Fruit fly (Drosophila melanogaster) whole organism, embryonic: ENCODE results near the gene Cp18.
A peak's percentile ranks its signal among the peaks of the same experiment; 100 is the strongest.

Source experiments
- Atf-2 ChIP-seq: fragments of 200-800 bp; sonication (Bioruptor generic); optimal IDR thresholded peaks from 2 replicates; lab custom pipeline; 2016; ENCODE audit warnings: missing biosample characterization, missing genetic modification characterization
- Atf3 ChIP-seq: fragments of 200-800 bp; sonication (Bioruptor generic); optimal IDR thresholded peaks from 3 replicates; lab custom pipeline; 2016; ENCODE audit warnings: missing biosample characterization, missing genetic modification characterization
- B-H2 ChIP-seq: fragments of 200-800 bp; sonication (Bioruptor generic); optimal IDR thresholded peaks from 2 replicates; lab custom pipeline; 2018; ENCODE audit warnings: missing biosample characterization, mild to moderate bottlenecking, missing genetic modification characterization
- BtbVII ChIP-seq: fragments of 200-800 bp; sonication (Bioruptor generic); optimal IDR thresholded peaks from 3 replicates; lab custom pipeline; 2017; ENCODE audit warnings: missing biosample characterization, mild to moderate bottlenecking, missing genetic modification characterization
- CG1024 ChIP-seq: fragments of 200-800 bp; sonication (Bioruptor generic); IDR thresholded peaks from 2 replicates; pipeline ENCODE4 v1.3.6; 2022; ENCODE audit warnings: missing biosample characterization, missing genetic modification characterization
- CG13287 ChIP-seq: fragments of 200-800 bp; sonication (Bioruptor generic); IDR thresholded peaks from 2 replicates; pipeline ENCODE4 v1.3.6; 2022; ENCODE audit warnings: missing biosample characterization, missing genetic modification characterization; ENCODE audit not compliant: partially characterized antibody
- CG14441 ChIP-seq: fragments of 200-800 bp; sonication (Bioruptor generic); IDR thresholded peaks from 2 replicates; pipeline ENCODE4 v1.3.6; 2022; ENCODE audit warnings: missing biosample characterization, missing genetic modification characterization
- CG14860 ChIP-seq: fragments of 200-800 bp; sonication (Bioruptor generic); IDR thresholded peaks from 3 replicates; pipeline ENCODE4 v1.3.6; 2022; ENCODE audit warnings: missing biosample characterization, missing genetic modification characterization; ENCODE audit not compliant: partially characterized antibody
- CG15073 ChIP-seq: fragments of 200-800 bp; sonication (Bioruptor generic); optimal IDR thresholded peaks from 2 replicates; lab custom pipeline; 2016; ENCODE audit warnings: missing biosample characterization, missing genetic modification characterization
- CG1647 ChIP-seq: fragments of 200-800 bp; sonication (Bioruptor generic); optimal IDR thresholded peaks from 3 replicates; lab custom pipeline; 2016; ENCODE audit warnings: missing biosample characterization, missing genetic modification characterization
- CG16813 ChIP-seq: fragments of 200-800 bp; sonication (Bioruptor generic); IDR thresholded peaks from 3 replicates; pipeline ENCODE4 v1.3.6; 2022; ENCODE audit warnings: missing biosample characterization, missing genetic modification characterization; ENCODE audit not compliant: partially characterized antibody
- CG16863 ChIP-seq: fragments of 200-800 bp; sonication (Bioruptor generic); optimal IDR thresholded peaks from 3 replicates; lab custom pipeline; 2016; ENCODE audit warnings: missing biosample characterization, missing genetic modification characterization
- CG30020 ChIP-seq: fragments of 200-800 bp; optimal IDR thresholded peaks from 2 replicates; lab custom pipeline; 2019; ENCODE audit warnings: missing biosample characterization, mild to moderate bottlenecking, missing genetic modification characterization, moderate library complexity
- CG31224 ChIP-seq: fragments of 200-800 bp; sonication (Bioruptor generic); IDR thresholded peaks from 2 replicates; pipeline ENCODE4 v1.3.6; 2022; ENCODE audit warnings: missing biosample characterization, missing genetic modification characterization
- CG3847 ChIP-seq: fragments of 200-800 bp; sonication (Bioruptor generic); IDR thresholded peaks from 2 replicates; pipeline ENCODE4 v1.3.6; 2022; ENCODE audit warnings: missing biosample characterization, missing genetic modification characterization
- CG6254 ChIP-seq: fragments of 200-800 bp; sonication (Bioruptor generic); optimal IDR thresholded peaks from 3 replicates; lab custom pipeline; 2017; ENCODE audit warnings: mild to moderate bottlenecking, missing biosample characterization, missing genetic modification reagents, missing genetic modification characterization
- CG6683 ChIP-seq: fragments of 200-800 bp; sonication (Bioruptor generic); optimal IDR thresholded peaks from 2 replicates; lab custom pipeline; 2017; ENCODE audit warnings: missing biosample characterization, mild to moderate bottlenecking, missing genetic modification characterization, missing genetic modification reagents
- CG9876 ChIP-seq: fragments of 200-800 bp; sonication (Bioruptor generic); optimal IDR thresholded peaks from 2 replicates; lab custom pipeline; 2016; ENCODE audit warnings: missing biosample characterization, missing genetic modification characterization
- CTCF ChIP-seq: fragments of 200-800 bp; sonication (Bioruptor generic); optimal IDR thresholded peaks from 2 replicates; lab custom pipeline; 2017; ENCODE audit warnings: missing biosample characterization, mild to moderate bottlenecking, missing genetic modification characterization, moderate library complexity
- D ChIP-seq, 2 experiments: fragments of 200-800 bp in 1 of 2; fragments of >200 bp in 1 of 2; sonication (Bioruptor generic) in 1 of 2; optimal IDR thresholded peaks; 2 replicates in 1 of 2; 3 replicates in 1 of 2; lab custom pipeline; 2017; ENCODE audit warnings: mild to moderate bottlenecking in 1 of 2, missing biosample characterization in 1 of 2, missing genetic modification characterization in 1 of 2, missing genetic modification reagents in 1 of 2
- Dbx ChIP-seq: fragments of 200-800 bp; sonication (Bioruptor generic); IDR thresholded peaks from 3 replicates; pipeline ENCODE4 v1.3.6; 2022; ENCODE audit warnings: missing biosample characterization, missing genetic modification characterization
- HmgD ChIP-seq: fragments of 200-800 bp; sonication (Bioruptor generic); optimal IDR thresholded peaks from 3 replicates; lab custom pipeline; 2016; ENCODE audit warnings: missing biosample characterization, missing genetic modification characterization
- Kr ChIP-seq: fragments of 200-800 bp; sonication (Bioruptor generic); optimal IDR thresholded peaks from 2 replicates; lab custom pipeline; 2017; ENCODE audit warnings: missing biosample characterization, mild to moderate bottlenecking, missing genetic modification characterization
- Lhr ChIP-seq: fragments of 200-800 bp; sonication (Bioruptor generic); optimal IDR thresholded peaks from 3 replicates; lab custom pipeline; 2017; ENCODE audit warnings: mild to moderate bottlenecking, missing biosample characterization, missing genetic modification reagents, missing genetic modification characterization
- MESR4 ChIP-seq: fragments of 200-800 bp; sonication (Bioruptor generic); optimal IDR thresholded peaks from 2 replicates; lab custom pipeline; 2018; ENCODE audit warnings: missing biosample characterization, mild to moderate bottlenecking, missing genetic modification characterization, moderate library complexity
- Med ChIP-seq: fragments of 200-800 bp; sonication (Bioruptor generic); peaks from one replicate; lab custom pipeline; 2016; ENCODE audit warnings: missing biosample characterization, missing genetic modification characterization, mild to moderate bottlenecking, inconsistent platforms, moderate library complexity
- NFAT ChIP-seq: fragments of 200-800 bp; sonication (Bioruptor generic); IDR thresholded peaks from 2 replicates; pipeline ENCODE4 v1.3.6; 2022; ENCODE audit warnings: missing biosample characterization, missing genetic modification characterization
- NK7.1 ChIP-seq: fragments of 200-800 bp; sonication (Bioruptor generic); optimal IDR thresholded peaks from 3 replicates; lab custom pipeline; 2016; ENCODE audit warnings: missing biosample characterization, missing genetic modification characterization
- Oaz ChIP-seq: fragments of 200-800 bp; sonication (Bioruptor generic); IDR thresholded peaks from 2 replicates; pipeline ENCODE4 v1.3.6; 2022; ENCODE audit warnings: missing biosample characterization, missing genetic modification characterization
- Pdp1 ChIP-seq, 2 experiments: fragments of 200-800 bp; sonication (Bioruptor generic); optimal IDR thresholded peaks; 3 replicates each; lab custom pipeline; 2016; ENCODE audit warnings: missing biosample characterization in 2 of 2, missing genetic modification characterization in 2 of 2, mild to moderate bottlenecking in 1 of 2, moderate library complexity in 1 of 2
- Rx ChIP-seq: fragments of 200-800 bp; sonication (Bioruptor generic); IDR thresholded peaks from 2 replicates; pipeline ENCODE4 v1.3.6; 2022; ENCODE audit warnings: missing biosample characterization, missing genetic modification characterization
- Scr ChIP-seq: fragments of 200-800 bp; sonication (Bioruptor generic); IDR thresholded peaks from 2 replicates; pipeline ENCODE4 v1.3.6; 2022; ENCODE audit warnings: missing biosample characterization, missing genetic modification characterization; ENCODE audit not compliant: partially characterized antibody
- btn ChIP-seq: fragments of 200-800 bp; sonication (Bioruptor generic); optimal IDR thresholded peaks from 2 replicates; lab custom pipeline; 2016; ENCODE audit warnings: missing biosample characterization, missing genetic modification characterization
- cato ChIP-seq: fragments of 200-800 bp; sonication (Bioruptor generic); optimal IDR thresholded peaks from 2 replicates; lab custom pipeline; 2016; ENCODE audit warnings: missing biosample characterization, missing genetic modification characterization, borderline replicate concordance
- chn ChIP-seq: fragments of 200-800 bp; sonication (Bioruptor generic); optimal IDR thresholded peaks from 2 replicates; lab custom pipeline; 2016; ENCODE audit warnings: missing biosample characterization, missing genetic modification characterization
- crp ChIP-seq, 2 experiments: fragments of 200-800 bp; sonication (Bioruptor generic); optimal IDR thresholded peaks; 2 replicates in 1 of 2; 3 replicates in 1 of 2; lab custom pipeline; 2017; ENCODE audit warnings: missing biosample characterization in 2 of 2, missing genetic modification characterization in 2 of 2, mild to moderate bottlenecking in 1 of 2, moderate library complexity in 1 of 2
- dan ChIP-seq: fragments of 200-800 bp; sonication (Bioruptor generic); IDR thresholded peaks from 2 replicates; pipeline ENCODE4 v1.3.6; 2022; ENCODE audit warnings: missing biosample characterization, missing genetic modification characterization
- fd3F ChIP-seq: fragments of 200-800 bp; sonication (Bioruptor generic); optimal IDR thresholded peaks from 2 replicates; lab custom pipeline; 2018; ENCODE audit warnings: missing biosample characterization, mild to moderate bottlenecking, missing genetic modification characterization, moderate library complexity
- h ChIP-seq: fragments of >200 bp; optimal IDR thresholded peaks from 2 replicates; lab custom pipeline; 2017
- kay ChIP-seq: fragments of 200-800 bp; sonication (Bioruptor generic); optimal IDR thresholded peaks from 2 replicates; lab custom pipeline; 2016; ENCODE audit warnings: missing biosample characterization, missing genetic modification characterization
- lola ChIP-seq, 3 experiments: fragments of >200 bp in 2 of 3; fragments of 200-800 bp in 1 of 3; sonication (Bioruptor generic) in 1 of 3; optimal IDR thresholded peaks; 2 replicates each; lab custom pipeline; 2017 to 2019; ENCODE audit warnings: missing biosample characterization in 3 of 3, missing genetic modification characterization in 3 of 3, mild to moderate bottlenecking in 1 of 3, moderate library complexity in 1 of 3
- mam ChIP-seq: fragments of 200-800 bp; sonication (Bioruptor generic); optimal IDR thresholded peaks from 3 replicates; lab custom pipeline; 2016; ENCODE audit warnings: missing biosample characterization, missing genetic modification characterization
- nau ChIP-seq: fragments of 200-800 bp; sonication (Bioruptor generic); optimal IDR thresholded peaks from 3 replicates; lab custom pipeline; 2017; ENCODE audit warnings: missing biosample characterization, mild to moderate bottlenecking, missing genetic modification characterization, missing genetic modification reagents
- pfk ChIP-seq: fragments of 200-800 bp; sonication (Bioruptor generic); optimal IDR thresholded peaks from 2 replicates; lab custom pipeline; 2018; ENCODE audit warnings: missing biosample characterization, mild to moderate bottlenecking, missing genetic modification characterization, moderate library complexity
- pita ChIP-seq: fragments of 200-800 bp; sonication (Bioruptor generic); optimal IDR thresholded peaks from 2 replicates; lab custom pipeline; 2017; ENCODE audit warnings: missing biosample characterization, mild to moderate bottlenecking, missing genetic modification characterization
- rib ChIP-seq: fragments of 200-800 bp; sonication (Bioruptor generic); IDR thresholded peaks from 2 replicates; pipeline ENCODE4 v1.3.6; 2022; ENCODE audit warnings: missing biosample characterization, missing genetic modification characterization
- sd ChIP-seq: fragments of 200-800 bp; sonication (Bioruptor generic); optimal IDR thresholded peaks from 3 replicates; lab custom pipeline; 2018; ENCODE audit warnings: missing biosample characterization, mild to moderate bottlenecking, missing genetic modification characterization, moderate library complexity
- sim ChIP-seq: fragments of 200-800 bp; sonication (Bioruptor generic); IDR thresholded peaks from 2 replicates; pipeline ENCODE4 v1.3.6; 2022; ENCODE audit warnings: missing biosample characterization, missing genetic modification characterization
- sug ChIP-seq: fragments of 200-800 bp; optimal IDR thresholded peaks from 2 replicates; lab custom pipeline; 2019; ENCODE audit warnings: missing biosample characterization, mild to moderate bottlenecking, missing genetic modification characterization, moderate library complexity
- unc-4 ChIP-seq: fragments of 200-800 bp; sonication (Bioruptor generic); IDR thresholded peaks from 2 replicates; pipeline ENCODE4 v1.3.6; 2022; ENCODE audit warnings: missing biosample characterization, missing genetic modification characterization; ENCODE audit not compliant: partially characterized antibody
- unpg ChIP-seq: fragments of 200-800 bp; sonication (Bioruptor generic); optimal IDR thresholded peaks from 3 replicates; lab custom pipeline; 2018; ENCODE audit warnings: missing biosample characterization, mild to moderate bottlenecking, missing genetic modification characterization, moderate library complexity

The Cp18 gene

dm6 chr3L:8748839-8749238 is 22.2 kb downstream of the Cp18 start (continued):
- TF ChIP-seq CG31224 (GFP tag; lab: Robert Waterston, UW) (no peak), kay (GFP tag; lab: Kevin White, UChicago) (no peak), B-H2 (GFP tag; lab: Kevin White, UChicago) (no peak), CG14441 (peak; percentile 45), nau (no peak), unc-4 (GFP tag; lab: Robert Waterston, UW) (no peak), crp (GFP tag; optimal IDR thresholded peaks at IDR 0.05; lab: Kevin White, UChicago) (no peak), MESR4 (GFP tag; lab: Kevin White, UChicago) (no peak), Rx (GFP tag; lab: Robert Waterston, UW) (no peak), CG16863 (GFP tag; lab: Kevin White, UChicago) (no peak), sim (no peak), mam (GFP tag; lab: Kevin White, UChicago) (peak; percentile 15), CG15073 (GFP tag; lab: Kevin White, UChicago) (no peak), chn (GFP tag; lab: Kevin White, UChicago) (no peak), Kr (GFP tag; lab: Kevin White, UChicago) (no peak), CG9876 (peak; percentile 12), CG16813 (GFP tag; lab: Robert Waterston, UW) (no peak), dan (GFP tag; lab: Robert Waterston, UW) (no peak), sd (tag; lab: Kevin White, UChicago) (no peak), NK7.1 (GFP tag; lab: Kevin White, UChicago) (no peak), sug (tag; lab: Kevin White, UChicago) (peak; percentile 25), D (optimal IDR thresholded peaks at IDR 0.05; lab: Kevin White, UChicago) (no peak), D (GFP tag; optimal IDR thresholded peaks at IDR 0.05; lab: Kevin White, UChicago) (no peak), Atf-2 (GFP tag; lab: Kevin White, UChicago) (no peak), CG6683 (GFP tag; lab: Kevin White, UChicago) (no peak), pfk (no peak), Pdp1 (GFP tag; optimal IDR thresholded peaks at IDR 0.05; lab: Kevin White, UChicago) (no peak), HmgD (GFP tag; lab: Kevin White, UChicago) (no peak), CG3847 (GFP tag; lab: Robert Waterston, UW) (peak; percentile 53), Scr (no peak), pita (GFP tag; lab: Kevin White, UChicago) (peak; percentile 54), cato (GFP tag; lab: Kevin White, UChicago) (no peak), CTCF (GFP tag; lab: Kevin White, UChicago) (peak; percentile 98), CG14860 (GFP tag; lab: Robert Waterston, UW) (no peak), lola (GFP tag; optimal IDR thresholded peaks at IDR 0.05; lab: Kevin White, UChicago) (no peak), CG30020 (no peak), Dbx (peak; percentile 58; the same call in 2 of the 3 replicates), BtbVII (GFP tag; lab: Kevin White, UChicago) (no peak), Med (GFP tag; lab: Kevin White, UChicago) (peak; percentile 80), Lhr (GFP tag; lab: Kevin White, UChicago) (peak; percentile 31), CG13287 (GFP tag; lab: Robert Waterston, UW) (no peak), Oaz (GFP tag; lab: Robert Waterston, UW) (no peak), CG1647 (no peak), unpg (GFP tag; lab: Kevin White, UChicago) (no peak), NFAT (GFP tag; lab: Robert Waterston, UW) (peak; percentile 86), fd3F (GFP tag; lab: Kevin White, UChicago) (no peak), Atf3 (no peak), h (lab: Kevin White, UChicago) (no peak), btn (GFP tag; lab: Kevin White, UChicago) (no peak), rib (GFP tag; lab: Robert Waterston, UW) (no peak), CG6254 (no peak), CG1024 (GFP tag; lab: Robert Waterston, UW) (peak; percentile 11; the same call in 1 of the 2 replicates)
